Worm (Caenorhabditis elegans): Measurements from ENCODE around the gene srh-19.
A peak's percentile ranks its signal among the peaks of the same experiment; 100 is the strongest.

Gene srh-19

ce11 chrX:1416776-1417354 lies 3.9 kb downstream of the srh-19 start, which contains the start of the genes F19G12.4 and F19G12.8:
TSS of gene F19G12.4 (plus strand) at chrX:1417304.
TSS of gene F19G12.8 (plus strand) at chrX:1417320.
- TF ChIP-seq elt-2 (tag; optimal IDR thresholded peaks at IDR 0.05) (peak; percentile 62), pqm-1 (tag; optimal IDR thresholded peaks at IDR 0.05) (peak; percentile 38), skn-1 (tag; optimal IDR thresholded peaks at IDR 0.05) (peak; percentile 54), unc-62 (GFP tag; optimal IDR thresholded peaks at IDR 0.05) (no peak)

- TF ChIP-seq elt-2 (tag; optimal IDR thresholded peaks at IDR 0.05) (peak; percentile 43), skn-1 (tag; optimal IDR thresholded peaks at IDR 0.05) (peak; percentile 92), pha-4 (tag; optimal IDR thresholded peaks at IDR 0.05) (peak; percentile 14), ztf-4 (tag; optimal IDR thresholded peaks at IDR 0.05) (no peak)
These were observed 6.3 kb downstream of the srh-19 start, which contains the start of gene F19G12.9 for ce11 chrX:1419163-1419696. TSS of gene F19G12.9 (plus strand) at chrX:1419213.

- no peak for TF ChIP-seq ztf-4 (tag; optimal IDR thresholded peaks at IDR 0.05)
- no peak for TF ChIP-seq fkh-10 (GFP tag; optimal IDR thresholded peaks at IDR 0.05)
- TF ChIP-seq nhr-11 (tag; optimal IDR thresholded peaks at IDR 0.05), result no peak
- no peak for TF ChIP-seq pqm-1 (tag; optimal IDR thresholded peaks at IDR 0.05)
- no peak for TF ChIP-seq hmg-11 (tag; optimal IDR thresholded peaks at IDR 0.05)
- no peak for TF ChIP-seq eor-1 (tag; optimal IDR thresholded peaks at IDR 0.05)
- TF ChIP-seq nhr-76 (tag; optimal IDR thresholded peaks at IDR 0.05), result no peak
- TF ChIP-seq snpc-4 (tag; optimal IDR thresholded peaks at IDR 0.05), result peak; percentile 10
- TF ChIP-seq skn-1 (tag; optimal IDR thresholded peaks at IDR 0.05), result peak; percentile 97
- TF ChIP-seq elt-2 (tag; optimal IDR thresholded peaks at IDR 0.05), result peak; percentile 40
These were observed 7.6 kb downstream of the srh-19 start for ce11 chrX:1420524-1420923.

- TF ChIP-seq elt-2 (tag; optimal IDR thresholded peaks at IDR 0.05), result peak; percentile 48
These were observed 9.3 kb downstream of the srh-19 start for ce11 chrX:1422221-1422620.

- TF ChIP-seq jun-1 (tag; optimal IDR thresholded peaks at IDR 0.05), result no peak
- no peak for TF ChIP-seq ztf-11 (tag; optimal IDR thresholded peaks at IDR 0.05)
- no peak for TF ChIP-seq mdl-1 (tag; optimal IDR thresholded peaks at IDR 0.05)
- no peak for TF ChIP-seq nhr-25 (tag; optimal IDR thresholded peaks at IDR 0.05)
- no peak for TF ChIP-seq daf-12 (tag; optimal IDR thresholded peaks at IDR 0.05)
- TF ChIP-seq sea-2 (GFP tag; optimal IDR thresholded peaks at IDR 0.05), result no peak
- no peak for TF ChIP-seq ztf-4 (tag; optimal IDR thresholded peaks at IDR 0.05)
- TF ChIP-seq elt-2 (tag; optimal IDR thresholded peaks at IDR 0.05), result no peak
- TF ChIP-seq aly-2 (tag; optimal IDR thresholded peaks at IDR 0.05), result no peak
- no peak for TF ChIP-seq pha-4 (tag; optimal IDR thresholded peaks at IDR 0.05)
- no peak for TF ChIP-seq ceh-16 (tag; optimal IDR thresholded peaks at IDR 0.05)
- no peak for TF ChIP-seq nhr-23 (tag; optimal IDR thresholded peaks at IDR 0.05)
- no peak for TF ChIP-seq ceh-9 (tag; optimal IDR thresholded peaks at IDR 0.05)
- TF ChIP-seq egl-5 (tag; optimal IDR thresholded peaks at IDR 0.05), result no peak
- TF ChIP-seq nfya-1 (tag; optimal IDR thresholded peaks at IDR 0.05; ENCODE audit: insufficient read depth), result no peak
- TF ChIP-seq elt-1 (tag; optimal IDR thresholded peaks at IDR 0.05), result no peak
These were observed 11.6 kb downstream of the srh-19 start, which contains the start of gene F19G12.3 for ce11 chrX:1424509-1424908. TSS of gene F19G12.3 (plus strand) at chrX:1424809.

- TF ChIP-seq pqm-1 (tag; optimal IDR thresholded peaks at IDR 0.05) (no peak), nhr-28 (tag; optimal IDR thresholded peaks at IDR 0.05) (no peak), lsy-12 (tag; optimal IDR thresholded peaks at IDR 0.05) (no peak), ceh-16 (tag; optimal IDR thresholded peaks at IDR 0.05) (no peak), unc-39 (tag; optimal IDR thresholded peaks at IDR 0.05) (no peak), sea-2 (GFP tag; optimal IDR thresholded peaks at IDR 0.05) (no peak), ama-1 (optimal IDR thresholded peaks at IDR 0.05) (no peak), mml-1 (tag; optimal IDR thresholded peaks at IDR 0.05) (no peak), skn-1 (tag; optimal IDR thresholded peaks at IDR 0.05) (no peak), ceh-82 (tag; optimal IDR thresholded peaks at IDR 0.05) (no peak), nhr-237 (tag; optimal IDR thresholded peaks at IDR 0.05) (no peak), aly-2 (tag; optimal IDR thresholded peaks at IDR 0.05) (no peak), nhr-11 (tag; optimal IDR thresholded peaks at IDR 0.05) (no peak), jun-1 (tag; optimal IDR thresholded peaks at IDR 0.05) (no peak), ztf-11 (tag; optimal IDR thresholded peaks at IDR 0.05) (no peak), elt-2 (tag; optimal IDR thresholded peaks at IDR 0.05) (no peak), tbx-2 (tag; optimal IDR thresholded peaks at IDR 0.05) (no peak), daf-12 (tag; optimal IDR thresholded peaks at IDR 0.05) (no peak)
These were observed 13.5 kb downstream of the srh-19 start, which contains the start of gene F19G12.11 for ce11 chrX:1426425-1426824. TSS of gene F19G12.11 (minus strand) at chrX:1426525.

All from whole organism, L3 larva.